Fruit fly (Drosophila melanogaster) whole organism, embryonic: ENCODE results near the gene Atac2.
A peak's percentile ranks its signal among the peaks of the same experiment; 100 is the strongest.

ENCODE experiments used
- Abd-B ChIP-seq: fragments of 200-800 bp; sonication (Bioruptor generic); optimal IDR thresholded peaks from 2 replicates; lab custom pipeline; 2018; ENCODE audit warnings: missing biosample characterization, mild to moderate bottlenecking, missing genetic modification characterization, moderate library complexity
- Bdp1 ChIP-seq: fragments of 200-800 bp; sonication (Bioruptor generic); optimal IDR thresholded peaks from 3 replicates; lab custom pipeline; 2016; ENCODE audit warnings: missing biosample characterization, missing genetic modification characterization
- C15 ChIP-seq: fragments of 200-800 bp; sonication (Bioruptor generic); IDR thresholded peaks from 3 replicates; pipeline ENCODE4 v1.3.6; 2022; ENCODE audit warnings: missing biosample characterization, missing genetic modification characterization
- CG10209 ChIP-seq: fragments of 200-800 bp; sonication (Bioruptor generic); optimal IDR thresholded peaks from 3 replicates; lab custom pipeline; 2017; ENCODE audit warnings: missing biosample characterization, mild to moderate bottlenecking, missing genetic modification characterization, missing genetic modification reagents
- CG10565 ChIP-seq: fragments of 200-800 bp; sonication (Bioruptor generic); optimal IDR thresholded peaks from 3 replicates; lab custom pipeline; 2016; ENCODE audit warnings: missing biosample characterization, mild to moderate bottlenecking, missing genetic modification characterization
- CG11695 ChIP-seq: fragments of 200-800 bp; sonication (Bioruptor generic); IDR thresholded peaks from 3 replicates; pipeline ENCODE4 v1.3.6; 2022; ENCODE audit warnings: missing biosample characterization, missing genetic modification characterization
- CG15073 ChIP-seq: fragments of 200-800 bp; sonication (Bioruptor generic); optimal IDR thresholded peaks from 2 replicates; lab custom pipeline; 2016; ENCODE audit warnings: missing biosample characterization, missing genetic modification characterization
- CG1647 ChIP-seq: fragments of 200-800 bp; sonication (Bioruptor generic); optimal IDR thresholded peaks from 3 replicates; lab custom pipeline; 2016; ENCODE audit warnings: missing biosample characterization, missing genetic modification characterization
- CG17385 ChIP-seq: fragments of 200-800 bp; sonication (Bioruptor generic); optimal IDR thresholded peaks from 3 replicates; lab custom pipeline; 2018; ENCODE audit warnings: missing biosample characterization, mild to moderate bottlenecking, missing genetic modification characterization
- CG18011 ChIP-seq: fragments of 200-800 bp; sonication (Bioruptor generic); optimal IDR thresholded peaks from 2 replicates; lab custom pipeline; 2017; ENCODE audit warnings: missing biosample characterization, missing genetic modification characterization, mild to moderate bottlenecking, moderate library complexity, missing genotype
- CG1832 ChIP-seq: fragments of 200-800 bp; sonication (Bioruptor generic); optimal IDR thresholded peaks from 2 replicates; lab custom pipeline; 2017; ENCODE audit warnings: missing biosample characterization, mild to moderate bottlenecking, missing genetic modification characterization, inconsistent platforms
- CG2129 ChIP-seq: fragments of 200-800 bp; sonication (Bioruptor generic); IDR thresholded peaks from 2 replicates; pipeline ENCODE4 v1.3.6; 2022; ENCODE audit warnings: missing biosample characterization, missing genetic modification characterization; ENCODE audit not compliant: partially characterized antibody
- CG2202 ChIP-seq: fragments of 200-800 bp; sonication (Bioruptor generic); optimal IDR thresholded peaks from 2 replicates; lab custom pipeline; 2018; ENCODE audit warnings: missing biosample characterization, mild to moderate bottlenecking, missing genetic modification characterization
- CG32767 ChIP-seq: fragments of 200-800 bp; sonication (Bioruptor generic); IDR thresholded peaks from 2 replicates; pipeline ENCODE4 v1.3.6; 2022; ENCODE audit warnings: missing biosample characterization, missing genetic modification characterization
- CG42726 ChIP-seq: fragments of 200-800 bp; sonication (Bioruptor generic); IDR thresholded peaks from 2 replicates; pipeline ENCODE4 v1.3.6; 2022; ENCODE audit warnings: missing biosample characterization, missing genetic modification characterization; ENCODE audit not compliant: partially characterized antibody
- CG43689 ChIP-seq: fragments of 200-800 bp; sonication (Bioruptor generic); IDR thresholded peaks from 2 replicates; pipeline ENCODE4 v1.3.6; 2022; ENCODE audit warnings: missing biosample characterization, missing genetic modification characterization
- CG4424 ChIP-seq: fragments of 200-800 bp; sonication (Bioruptor generic); optimal IDR thresholded peaks from 3 replicates; lab custom pipeline; 2016; ENCODE audit warnings: missing biosample characterization, missing genetic modification characterization
- CG5953 ChIP-seq: fragments of 200-800 bp; sonication (Bioruptor generic); IDR thresholded peaks from 2 replicates; pipeline ENCODE4 v1.3.6; 2022; ENCODE audit warnings: missing biosample characterization, missing genetic modification characterization
- CG7556 ChIP-seq: fragments of 200-800 bp; sonication (Bioruptor generic); optimal IDR thresholded peaks from 2 replicates; lab custom pipeline; 2017; ENCODE audit warnings: missing biosample characterization, mild to moderate bottlenecking, missing genetic modification characterization
- CG8281 ChIP-seq: fragments of 200-800 bp; sonication (Bioruptor generic); optimal IDR thresholded peaks from 2 replicates; lab custom pipeline; 2018; ENCODE audit warnings: missing biosample characterization, mild to moderate bottlenecking, missing genetic modification characterization, moderate library complexity
- CG9817 ChIP-seq: fragments of 200-800 bp; sonication (Bioruptor generic); optimal IDR thresholded peaks from 2 replicates; lab custom pipeline; 2018; ENCODE audit warnings: missing biosample characterization, mild to moderate bottlenecking, missing genetic modification characterization, moderate library complexity
- D ChIP-seq, 2 experiments: fragments of 200-800 bp in 1 of 2; fragments of >200 bp in 1 of 2; sonication (Bioruptor generic) in 1 of 2; optimal IDR thresholded peaks; 2 replicates in 1 of 2; 3 replicates in 1 of 2; lab custom pipeline; 2017; ENCODE audit warnings: mild to moderate bottlenecking in 1 of 2, missing biosample characterization in 1 of 2, missing genetic modification characterization in 1 of 2, missing genetic modification reagents in 1 of 2
- D19B ChIP-seq: fragments of 200-800 bp; sonication (Bioruptor generic); optimal IDR thresholded peaks from 2 replicates; lab custom pipeline; 2017; ENCODE audit warnings: missing biosample characterization, mild to moderate bottlenecking, missing genetic modification characterization
- Elba2 ChIP-seq: fragments of 200-800 bp; sonication (Bioruptor generic); optimal IDR thresholded peaks from 3 replicates; lab custom pipeline; 2016; ENCODE audit warnings: missing biosample characterization, missing genetic modification characterization
- Fer2 ChIP-seq: fragments of 200-800 bp; sonication (Bioruptor generic); optimal IDR thresholded peaks from 2 replicates; lab custom pipeline; 2018; ENCODE audit warnings: missing biosample characterization, mild to moderate bottlenecking, missing genetic modification characterization, moderate library complexity
- Gsc ChIP-seq: fragments of 200-800 bp; sonication (Bioruptor generic); IDR thresholded peaks from 2 replicates; pipeline ENCODE4 v1.3.6; 2022; ENCODE audit warnings: missing biosample characterization, missing genetic modification characterization
- Mad ChIP-seq: fragments of 200-800 bp; sonication (Bioruptor generic); optimal IDR thresholded peaks from 2 replicates; lab custom pipeline; 2016; ENCODE audit warnings: missing biosample characterization, missing genetic modification characterization
- Max ChIP-seq: fragments of 200-800 bp; sonication (Bioruptor generic); optimal IDR thresholded peaks from 2 replicates; lab custom pipeline; 2016; ENCODE audit warnings: missing biosample characterization, mild to moderate bottlenecking, missing genetic modification characterization
- Med ChIP-seq: fragments of 200-800 bp; sonication (Bioruptor generic); peaks from one replicate; lab custom pipeline; 2016; ENCODE audit warnings: missing biosample characterization, missing genetic modification characterization, mild to moderate bottlenecking, inconsistent platforms, moderate library complexity
- Nf-YC ChIP-seq: fragments of 200-800 bp; optimal IDR thresholded peaks from 3 replicates; lab custom pipeline; 2019; ENCODE audit warnings: missing biosample characterization, mild to moderate bottlenecking, missing genetic modification characterization, moderate library complexity
- Pdp1 ChIP-seq, 2 experiments: fragments of 200-800 bp; sonication (Bioruptor generic); optimal IDR thresholded peaks; 3 replicates each; lab custom pipeline; 2016; ENCODE audit warnings: missing biosample characterization in 2 of 2, missing genetic modification characterization in 2 of 2, mild to moderate bottlenecking in 1 of 2, moderate library complexity in 1 of 2
- Ptx1 ChIP-seq: fragments of 200-800 bp; sonication (Bioruptor generic); IDR thresholded peaks from 2 replicates; pipeline ENCODE4 v1.3.6; 2022; ENCODE audit warnings: missing biosample characterization, missing genetic modification characterization
- Rfx ChIP-seq: fragments of 200-800 bp; sonication (Bioruptor generic); IDR thresholded peaks from 2 replicates; pipeline ENCODE4 v1.3.6; 2022; ENCODE audit warnings: missing biosample characterization, missing genetic modification characterization
- YL-1 ChIP-seq: fragments of 200-800 bp; sonication (Bioruptor generic); optimal IDR thresholded peaks from 3 replicates; lab custom pipeline; 2017; ENCODE audit warnings: missing biosample characterization, mild to moderate bottlenecking, missing genetic modification characterization
- amos ChIP-seq: fragments of 200-800 bp; sonication (Bioruptor generic); IDR thresholded peaks from 2 replicates; pipeline ENCODE4 v1.3.6; 2022; ENCODE audit warnings: missing biosample characterization, missing genetic modification characterization; ENCODE audit not compliant: partially characterized antibody
- dysf ChIP-seq: fragments of 200-800 bp; sonication (Bioruptor generic); IDR thresholded peaks from 3 replicates; pipeline ENCODE4 v1.3.6; 2022; ENCODE audit warnings: missing biosample characterization, missing genetic modification characterization
- fu2 ChIP-seq: fragments of 200-800 bp; sonication (Bioruptor generic); optimal IDR thresholded peaks from 2 replicates; lab custom pipeline; 2016; ENCODE audit warnings: missing biosample characterization, missing genetic modification characterization
- grau ChIP-seq: fragments of 200-800 bp; optimal IDR thresholded peaks from 3 replicates; lab custom pipeline; 2019; ENCODE audit warnings: missing biosample characterization, mild to moderate bottlenecking, missing genetic modification characterization, moderate library complexity
- hb ChIP-seq: fragments of 200-800 bp; sonication (Bioruptor generic); IDR thresholded peaks from 3 replicates; pipeline ENCODE4 v1.3.6; 2022; ENCODE audit warnings: missing biosample characterization, missing genetic modification characterization; ENCODE audit not compliant: partially characterized antibody
- lbe ChIP-seq: fragments of 200-800 bp; sonication (Bioruptor generic); optimal IDR thresholded peaks from 2 replicates; lab custom pipeline; 2016; ENCODE audit warnings: missing biosample characterization, mild to moderate bottlenecking, missing genetic modification characterization
- mirr ChIP-seq: fragments of 200-800 bp; sonication (Bioruptor generic); optimal IDR thresholded peaks from 3 replicates; lab custom pipeline; 2018; ENCODE audit warnings: missing biosample characterization, mild to moderate bottlenecking, missing genetic modification characterization
- nom ChIP-seq: fragments of 200-800 bp; sonication (Bioruptor generic); optimal IDR thresholded peaks from 2 replicates; lab custom pipeline; 2017; ENCODE audit warnings: missing biosample characterization, missing genetic modification characterization, mild to moderate bottlenecking, moderate library complexity, missing genetic modification reagents
- p53 ChIP-seq: fragments of 200-800 bp; sonication (Bioruptor generic); optimal IDR thresholded peaks from 2 replicates; lab custom pipeline; 2016; ENCODE audit warnings: missing biosample characterization, missing genetic modification characterization
- shn ChIP-seq: fragments of 200-800 bp; sonication (Bioruptor generic); optimal IDR thresholded peaks from 3 replicates; lab custom pipeline; 2016; ENCODE audit warnings: missing biosample characterization, missing genetic modification characterization
- slp2 ChIP-seq: fragments of 200-800 bp; sonication (Bioruptor generic); optimal IDR thresholded peaks from 2 replicates; lab custom pipeline; 2016; ENCODE audit warnings: missing biosample characterization, missing genetic modification characterization
- tup ChIP-seq: fragments of 200-800 bp; sonication (Bioruptor generic); optimal IDR thresholded peaks from 2 replicates; lab custom pipeline; 2016; ENCODE audit warnings: missing biosample characterization, mild to moderate bottlenecking, missing genetic modification characterization, moderate library complexity
- wek ChIP-seq: fragments of 200-800 bp; sonication (Bioruptor generic); optimal IDR thresholded peaks from 3 replicates; lab custom pipeline; 2018; ENCODE audit warnings: missing biosample characterization, mild to moderate bottlenecking, missing genetic modification characterization, moderate library complexity

Atac2 gene

dm6 chr2L:18621357-18622211 is 9.5 kb upstream of the Atac2 start (continued):
- TF ChIP-seq CG43689 (GFP tag; lab: Robert Waterston, UW) (peak; percentile 21; the same call in 1 of the 2 replicates), CG1647 (GFP tag; lab: Kevin White, UChicago) (peak; percentile 21), Nf-YC (tag; lab: Kevin White, UChicago) (peak; percentile 50), tup (GFP tag; lab: Kevin White, UChicago) (no peak), CG42726 (GFP tag; lab: Robert Waterston, UW) (no peak), CG10209 (GFP tag; lab: Kevin White, UChicago) (peak; percentile 65), YL-1 (GFP tag; lab: Kevin White, UChicago) (peak; percentile 10), Ptx1 (GFP tag; lab: Robert Waterston, UW) (peak; percentile 82), CG11695 (GFP tag; lab: Robert Waterston, UW) (peak; percentile 77), Abd-B (GFP tag; lab: Kevin White, UChicago) (peak; percentile 71), p53 (GFP tag; lab: Kevin White, UChicago) (no peak), C15 (GFP tag; lab: Robert Waterston, UW) (0 out of 3 replicates have a peak, but pooled peaks have one; percentile 42), CG10565 (no peak), D19B (GFP tag; lab: Kevin White, UChicago) (peak; percentile 63), lbe (peak; percentile 80), CG9817 (tag; lab: Kevin White, UChicago) (peak; percentile 77), grau (tag; lab: Kevin White, UChicago) (peak; percentile 86), nom (GFP tag; lab: Kevin White, UChicago) (peak; percentile 27), Pdp1 (GFP tag; optimal IDR thresholded peaks at IDR 0.05; lab: Kevin White, UChicago) (peak; percentile 6 to 69), Fer2 (peak; percentile 67), shn (peak; percentile 30), CG7556 (GFP tag; lab: Kevin White, UChicago) (peak; percentile 83), CG1832 (GFP tag; lab: Kevin White, UChicago) (no peak), CG32767 (GFP tag; lab: Robert Waterston, UW) (peak; percentile 69; the same call in 1 of the 2 replicates), CG17385 (GFP tag; lab: Kevin White, UChicago) (peak; percentile 77), CG4424 (peak; percentile 81), Max (GFP tag; lab: Kevin White, UChicago) (peak; percentile 59), CG8281 (peak; percentile 19), wek (GFP tag; lab: Kevin White, UChicago) (peak; percentile 6), hb (no peak), amos (no peak), Rfx (GFP tag; lab: Robert Waterston, UW) (peak; percentile 87), fu2 (GFP tag; lab: Kevin White, UChicago) (peak; percentile 60), Mad (GFP tag; lab: Kevin White, UChicago) (peak; percentile 8), mirr (GFP tag; lab: Kevin White, UChicago) (peak; percentile 98), Gsc (GFP tag; lab: Robert Waterston, UW) (no peak), dysf (GFP tag; lab: Robert Waterston, UW) (peak; percentile 84), Bdp1 (GFP tag; lab: Kevin White, UChicago) (peak; percentile 46), D (optimal IDR thresholded peaks at IDR 0.05; lab: Kevin White, UChicago) (no peak), D (GFP tag; optimal IDR thresholded peaks at IDR 0.05; lab: Kevin White, UChicago) (peak; percentile 70), slp2 (GFP tag; lab: Kevin White, UChicago) (no peak), CG18011 (peak; percentile 18), CG5953 (peak; percentile 60; the same call in 1 of the 2 replicates), CG15073 (GFP tag; lab: Kevin White, UChicago) (no peak), Elba2 (no peak), CG2129 (no peak), CG2202 (tag; lab: Kevin White, UChicago) (peak; percentile 20), Med (peak; percentile 81)
